Worm (Caenorhabditis elegans) whole organism, L4 larva: ENCODE data around the gene fut-6.
A peak's percentile ranks its signal among the peaks of the same experiment; 100 is the strongest.
"Not testable (repeated sequence)": the region's sequence is repeated elsewhere in the genome, so short reads cannot be mapped to it uniquely, and the experiment has no call there.

Source experiments
- F37D6.2 ChIP-seq: sonication (generic microtip); optimal IDR thresholded peaks from 2 replicates; lab custom pipeline; 2016; ENCODE audit warnings: mild to moderate bottlenecking, missing genetic modification characterization, missing compliant biosample characterization
- F49E8.2 ChIP-seq: sonication (generic microtip); optimal IDR thresholded peaks from 2 replicates; lab custom pipeline; 2016; ENCODE audit warnings: missing compliant biosample characterization, mild to moderate bottlenecking, missing genetic modification characterization, borderline replicate concordance
- T26A8.4 ChIP-seq: fragments of 200-800 bp; sonication (Bioruptor generic); IDR thresholded peaks from 2 replicates; pipeline ENCODE4 v1.3.6; 2022; ENCODE audit warnings: missing genetic modification characterization, missing compliant biosample characterization
- Y48G9A.11 ChIP-seq: fragments of 200-800 bp; sonication (Bioruptor generic); IDR thresholded peaks from 2 replicates; pipeline ENCODE4 v1.3.6; 2022; ENCODE audit warnings: missing genetic modification reagents, missing genetic modification characterization, missing compliant biosample characterization
- Y75B8A.6 ChIP-seq: fragments of 200-800 bp; sonication (Bioruptor generic); IDR thresholded peaks from 2 replicates; pipeline ENCODE4 v1.3.6; 2022; ENCODE audit warnings: missing genetic modification reagents, missing genetic modification characterization, missing compliant biosample characterization
- ZK337.2 ChIP-seq: fragments of 200-800 bp; sonication (Bioruptor generic); IDR thresholded peaks from 2 replicates; pipeline ENCODE4 v1.3.6; 2022; ENCODE audit warnings: missing genetic modification reagents, missing genetic modification characterization, missing compliant biosample characterization
- arid-1 ChIP-seq: fragments of 200-800 bp; sonication (Bioruptor generic); conservative IDR thresholded peaks from 2 replicates; pipeline ENCODE4 v1.3.6; 2022; ENCODE audit warnings: missing genetic modification reagents, missing genetic modification characterization, missing compliant biosample characterization
- ceh-20 ChIP-seq: fragments of 200-800 bp; sonication (Bioruptor generic); IDR thresholded peaks from 2 replicates; pipeline ENCODE4 v1.3.6; 2022; ENCODE audit warnings: missing genetic modification reagents, missing genetic modification characterization, missing compliant biosample characterization
- ceh-28 ChIP-seq: fragments of 150-350 bp; optimal IDR thresholded peaks from 2 replicates; lab custom pipeline; 2014; ENCODE audit warnings: missing biosample characterization, missing genetic modification reagents, missing genetic modification characterization
- ceh-44 ChIP-seq: fragments of 200-800 bp; sonication (Bioruptor generic); IDR thresholded peaks from 2 replicates; pipeline ENCODE4 v1.3.6; 2022; ENCODE audit warnings: missing genetic modification reagents, missing genetic modification characterization, missing compliant biosample characterization
- daf-16 ChIP-seq, 3 experiments: sonication (generic microtip); optimal IDR thresholded peaks; 2 replicates each; lab custom pipeline; 2016 to 2017; ENCODE audit warnings: missing genetic modification characterization in 3 of 3, missing genetic modification reagents in 3 of 3, mild to moderate bottlenecking in 2 of 3, missing compliant biosample characterization in 2 of 3, missing biosample characterization in 1 of 3, moderate library complexity in 1 of 3
- dmd-6 ChIP-seq: fragments of 200-800 bp; sonication (Bioruptor generic); IDR thresholded peaks from 2 replicates; pipeline ENCODE4 v1.3.6; 2022; ENCODE audit warnings: missing genetic modification reagents, missing genetic modification characterization, missing compliant biosample characterization
- dpl-1 ChIP-seq: fragments of 150-350 bp; optimal IDR thresholded peaks from 2 replicates; lab custom pipeline; 2014; ENCODE audit warnings: missing biosample characterization, missing genetic modification reagents, missing genetic modification characterization
- egl-43 ChIP-seq: fragments of 200-800 bp; sonication (Bioruptor generic); IDR thresholded peaks from 2 replicates; pipeline ENCODE4 v1.3.6; 2022; ENCODE audit warnings: missing genetic modification reagents, missing genetic modification characterization, missing compliant biosample characterization
- hlh-11 ChIP-seq: fragments of 200-800 bp; sonication (Bioruptor generic); optimal IDR thresholded peaks from 2 replicates; lab custom pipeline; 2018; ENCODE audit warnings: mild to moderate bottlenecking, missing genetic modification characterization, missing compliant biosample characterization
- hlh-30 ChIP-seq: sonication (generic microtip); optimal IDR thresholded peaks from 2 replicates; lab custom pipeline; 2017; ENCODE audit warnings: antibody characterized with exemption, mild to moderate bottlenecking, missing genetic modification characterization, missing compliant biosample characterization; ENCODE audit not compliant: insufficient read depth
- hmg-1.1 ChIP-seq: fragments of 200-800 bp; sonication (Bioruptor generic); IDR thresholded peaks from 2 replicates; pipeline ENCODE4 v1.3.6; 2022; ENCODE audit warnings: missing genetic modification reagents, missing genetic modification characterization, missing compliant biosample characterization
- lim-7 ChIP-seq: fragments of 200-800 bp; sonication (Bioruptor generic); IDR thresholded peaks from 2 replicates; pipeline ENCODE4 v1.3.6; 2022; ENCODE audit warnings: missing genetic modification characterization, missing compliant biosample characterization
- lin-1 ChIP-seq: fragments of 200-800 bp; sonication (Bioruptor generic); IDR thresholded peaks from 2 replicates; pipeline ENCODE4 v1.3.6; 2022; ENCODE audit warnings: missing genetic modification reagents, missing genetic modification characterization, missing compliant biosample characterization
- lin-13 ChIP-seq: fragments of 150-350 bp; optimal IDR thresholded peaks from 2 replicates; lab custom pipeline; 2014; ENCODE audit warnings: missing biosample characterization, missing genetic modification reagents, missing genetic modification characterization
- lin-15B ChIP-seq: fragments of 150-350 bp; sonication (generic microtip); optimal IDR thresholded peaks from 3 replicates; lab custom pipeline; 2014; ENCODE audit warnings: missing biosample characterization, missing genetic modification characterization
- lin-29 ChIP-seq: fragments of 200-800 bp; sonication (Bioruptor generic); IDR thresholded peaks from 2 replicates; pipeline ENCODE4 v1.3.6; 2022; ENCODE audit warnings: missing genetic modification reagents, missing genetic modification characterization, missing compliant biosample characterization
- lsy-2 ChIP-seq, 2 experiments: fragments of 150-350 bp in 1 of 2; sonication (generic microtip) in 1 of 2; optimal IDR thresholded peaks; 2 replicates each; lab custom pipeline; 2014 to 2017; ENCODE audit warnings: missing biosample characterization in 2 of 2, missing genetic modification characterization in 2 of 2
- madf-5 ChIP-seq, 2 experiments: fragments of 200-800 bp; sonication (Bioruptor generic); IDR thresholded peaks; 2 replicates each; pipeline ENCODE4 v1.3.6; 2022; ENCODE audit warnings: missing compliant biosample characterization in 2 of 2, missing genetic modification characterization in 2 of 2
- madf-9 ChIP-seq: fragments of 200-800 bp; sonication (Bioruptor generic); conservative IDR thresholded peaks from 2 replicates; pipeline ENCODE4 v1.3.6; 2022; ENCODE audit warnings: missing genetic modification reagents, missing genetic modification characterization, missing compliant biosample characterization
- mdl-1 ChIP-seq, 2 experiments: fragments of 150-350 bp in 1 of 2; sonication (generic microtip) in 1 of 2; optimal IDR thresholded peaks; 2 replicates each; lab custom pipeline; 2014 to 2017; ENCODE audit warnings: missing biosample characterization in 2 of 2, missing genetic modification characterization in 2 of 2
- mdt-29 ChIP-seq: fragments of 200-800 bp; sonication (Bioruptor generic); IDR thresholded peaks from 2 replicates; pipeline ENCODE4 v1.3.6; 2022; ENCODE audit warnings: missing genetic modification reagents, missing genetic modification characterization, missing compliant biosample characterization
- mep-1 ChIP-seq: fragments of 150-350 bp; sonication (generic microtip); optimal IDR thresholded peaks from 3 replicates; lab custom pipeline; 2014; ENCODE audit warnings: missing biosample characterization, missing genetic modification characterization
- mes-2 ChIP-seq: sonication (generic microtip); optimal IDR thresholded peaks from 2 replicates; lab custom pipeline; 2016; ENCODE audit warnings: missing genotype, mild to moderate bottlenecking, missing genetic modification characterization, missing compliant biosample characterization; ENCODE audit not compliant: poor library complexity, severe bottlenecking
- nhr-102 ChIP-seq: sonication (generic microtip); optimal IDR thresholded peaks from 2 replicates; lab custom pipeline; 2016; ENCODE audit warnings: mild to moderate bottlenecking, missing genetic modification characterization, moderate library complexity, missing compliant biosample characterization
- nhr-11 ChIP-seq: fragments of 150-350 bp; optimal IDR thresholded peaks from 2 replicates; lab custom pipeline; 2014; ENCODE audit warnings: missing biosample characterization, missing genetic modification characterization
- nhr-28 ChIP-seq: fragments of 150-350 bp; optimal IDR thresholded peaks from 2 replicates; lab custom pipeline; 2014; ENCODE audit warnings: missing biosample characterization, missing genetic modification characterization
- nhr-42 ChIP-seq: fragments of 200-800 bp; sonication (Bioruptor generic); IDR thresholded peaks from 2 replicates; pipeline ENCODE4 v1.3.6; 2022; ENCODE audit warnings: missing genetic modification characterization, missing compliant biosample characterization
- nhr-48 ChIP-seq: sonication (generic microtip); optimal IDR thresholded peaks from 2 replicates; lab custom pipeline; 2016; ENCODE audit warnings: mild to moderate bottlenecking, missing genetic modification characterization, missing compliant biosample characterization
- nhr-6 ChIP-seq: fragments of 150-350 bp; optimal IDR thresholded peaks from 2 replicates; lab custom pipeline; 2014; ENCODE audit warnings: missing biosample characterization, missing genetic modification characterization
- nhr-77 ChIP-seq: fragments of 150-350 bp; optimal IDR thresholded peaks from 2 replicates; lab custom pipeline; 2014; ENCODE audit warnings: missing biosample characterization, missing genetic modification characterization
- pha-4 ChIP-seq, 2 experiments: fragments of 150-350 bp in 1 of 2; fragments of 200-800 bp in 1 of 2; sonication (Bioruptor generic) in 1 of 2; IDR thresholded peaks in 1 of 2; optimal IDR thresholded peaks in 1 of 2; 2 replicates each; pipeline versions ENCODE4 v1.3.6 to Lab custom; 2014 to 2022; ENCODE audit warnings: missing genetic modification characterization in 2 of 2, missing genetic modification reagents in 2 of 2, missing biosample characterization in 1 of 2, missing compliant biosample characterization in 1 of 2
- php-3 ChIP-seq: fragments of 200-800 bp; sonication (Bioruptor generic); IDR thresholded peaks from 2 replicates; pipeline ENCODE4 v1.3.6; 2022; ENCODE audit warnings: missing genetic modification reagents, missing genetic modification characterization, missing compliant biosample characterization
- rbr-2 ChIP-seq: sonication (generic microtip); optimal IDR thresholded peaks from 2 replicates; lab custom pipeline; 2016; ENCODE audit warnings: missing genotype, missing genetic modification characterization, missing compliant biosample characterization
- saeg-2 ChIP-seq: fragments of 200-800 bp; sonication (Bioruptor generic); IDR thresholded peaks from 2 replicates; pipeline ENCODE4 v1.3.6; 2022; ENCODE audit warnings: missing genetic modification reagents, missing genetic modification characterization, missing compliant biosample characterization
- set-16 ChIP-seq: fragments of 200-800 bp; sonication (Bioruptor generic); IDR thresholded peaks from 2 replicates; pipeline ENCODE4 v1.3.6; 2022; ENCODE audit warnings: missing genetic modification reagents, missing genetic modification characterization, missing compliant biosample characterization
- snpc-1.2 ChIP-seq: fragments of 200-800 bp; sonication (Bioruptor generic); IDR thresholded peaks from 2 replicates; pipeline ENCODE4 v1.3.6; 2022; ENCODE audit warnings: missing genetic modification reagents, missing genetic modification characterization, missing compliant biosample characterization
- spr-1 ChIP-seq: sonication (generic microtip); optimal IDR thresholded peaks from 2 replicates; lab custom pipeline; 2016; ENCODE audit warnings: mild to moderate bottlenecking, missing genetic modification characterization, missing compliant biosample characterization
- tra-1 ChIP-seq: fragments of 200-800 bp; sonication (Bioruptor generic); IDR thresholded peaks from 2 replicates; pipeline ENCODE4 v1.3.6; 2022; ENCODE audit warnings: missing genetic modification reagents, missing genetic modification characterization, missing compliant biosample characterization
- unc-130 ChIP-seq: sonication (generic microtip); optimal IDR thresholded peaks from 2 replicates; lab custom pipeline; 2016; ENCODE audit warnings: missing genetic modification reagents, missing genetic modification characterization, missing compliant biosample characterization
- vab-7 ChIP-seq: fragments of 200-800 bp; sonication (Bioruptor generic); IDR thresholded peaks from 2 replicates; pipeline ENCODE4 v1.3.6; 2022; ENCODE audit warnings: missing genetic modification reagents, missing genetic modification characterization, missing compliant biosample characterization
- zfp-3 ChIP-seq: fragments of 200-800 bp; sonication (Bioruptor generic); conservative IDR thresholded peaks from 2 replicates; pipeline ENCODE4 v1.3.6; 2022; ENCODE audit warnings: missing genetic modification reagents, missing genetic modification characterization, missing compliant biosample characterization

The fut-6 gene

ce11 chrII:4701482-4702119, 45.9 kb upstream of the fut-6 start, which contains the start of gene unc-85:
unc-85 (plus strand) TSS chrII:4702069.
- TF ChIP-seq tra-1 (GFP tag; lab: Robert Waterston, UW), result peak; percentile 91
- TF ChIP-seq ceh-44 (GFP tag; lab: Robert Waterston, UW), result peak; percentile 90
- peak; percentile 90 for TF ChIP-seq ceh-20 (GFP tag; lab: Robert Waterston, UW)
- TF ChIP-seq php-3, result peak; percentile 23; the same call in 1 of the 2 replicates
- TF ChIP-seq unc-130 (GFP tag; lab: Kevin White, UChicago), result peak; percentile 80
- peak; percentile 23 for TF ChIP-seq nhr-77 (tag; lab: Kevin White, UChicago)
- TF ChIP-seq ceh-28 (tag; lab: Kevin White, UChicago), result peak; percentile 2
- peak; percentile 78 for TF ChIP-seq rbr-2 (tag; lab: Kevin White, UChicago)
- peak; percentile 87 for TF ChIP-seq mes-2 (tag; lab: Kevin White, UChicago)
- peak; percentile 88 for TF ChIP-seq nhr-42 (GFP tag; lab: Robert Waterston, UW)
- peak; percentile 90 for TF ChIP-seq pha-4 (GFP tag; IDR thresholded peaks at IDR 0.05; lab: Robert Waterston, UW)
- not testable (repeated sequence) for TF ChIP-seq pha-4 (tag; optimal IDR thresholded peaks at IDR 0.05; lab: Kevin White, UChicago)
- peak; percentile 88 for TF ChIP-seq lin-1
- TF ChIP-seq mdt-29 (GFP tag; lab: Robert Waterston, UW), result peak; percentile 57; the same call in 1 of the 2 replicates
- TF ChIP-seq F37D6.2 (tag; lab: Kevin White, UChicago), result peak; percentile 49
- peak; percentile 93 for TF ChIP-seq hmg-1.1 (GFP tag; lab: Robert Waterston, UW)
- peak; percentile 89 for TF ChIP-seq Y75B8A.6
- peak; percentile 79 for TF ChIP-seq madf-9 (GFP tag; lab: Robert Waterston, UW)
- peak; percentile 22 for TF ChIP-seq nhr-48
- TF ChIP-seq hlh-11 (tag; lab: Kevin White, UChicago), result peak; percentile 72
- TF ChIP-seq saeg-2 (GFP tag; lab: Robert Waterston, UW), result peak; percentile 74; the same call in 1 of the 2 replicates
- peak; percentile 81 for TF ChIP-seq nhr-102 (tag; lab: Kevin White, UChicago)
- TF ChIP-seq set-16 (GFP tag; lab: Robert Waterston, UW), result peak; percentile 79
- peak; percentile 89 for TF ChIP-seq snpc-1.2
- TF ChIP-seq T26A8.4, result peak; percentile 92
- TF ChIP-seq daf-16 (GFP tag; optimal IDR thresholded peaks at IDR 0.05; lab: Kevin White, UChicago), result peak in 1 of 2 experiments; percentile 41
- TF ChIP-seq daf-16 (tag; optimal IDR thresholded peaks at IDR 0.05; lab: Kevin White, UChicago), result peak; percentile 32
- TF ChIP-seq zfp-3 (GFP tag; lab: Robert Waterston, UW), result peak; percentile 85
- TF ChIP-seq nhr-11 (tag; lab: Kevin White, UChicago), result peak; percentile 43
- TF ChIP-seq lim-7 (GFP tag; lab: Robert Waterston, UW), result peak; percentile 62; the same call in 1 of the 2 replicates
- peak; percentile 59 for TF ChIP-seq dpl-1 (GFP tag; lab: Kevin White, UChicago)
- TF ChIP-seq mdl-1 (tag; optimal IDR thresholded peaks at IDR 0.05; lab: Kevin White, UChicago), result peak in 1 of 2 experiments; percentile 16
- TF ChIP-seq dmd-6 (GFP tag; lab: Robert Waterston, UW), result peak; percentile 83
- peak; percentile 70 for TF ChIP-seq spr-1
- TF ChIP-seq lin-29 (GFP tag; lab: Robert Waterston, UW), result peak; percentile 65; the same call in 1 of the 2 replicates
- peak; percentile 44 for TF ChIP-seq hlh-30 (tag; lab: Kevin White, UChicago)
- peak; percentile 82 for TF ChIP-seq mep-1 (tag; lab: Kevin White, UChicago)
- TF ChIP-seq ZK337.2 (GFP tag; lab: Robert Waterston, UW), result peak; percentile 55; the same call in 1 of the 2 replicates
- TF ChIP-seq arid-1 (GFP tag; lab: Robert Waterston, UW), result peak; percentile 87
- TF ChIP-seq egl-43 (GFP tag; lab: Robert Waterston, UW), result peak; percentile 82
- peak; percentile 94 for TF ChIP-seq vab-7 (GFP tag; lab: Robert Waterston, UW)
- TF ChIP-seq nhr-6 (tag; lab: Kevin White, UChicago), result peak; percentile 33
- peak; percentile 15 for TF ChIP-seq nhr-28 (tag; lab: Kevin White, UChicago)
- peak; percentile 53 to 61; a peak in 1 of 4 replicates for TF ChIP-seq madf-5 (GFP tag; IDR thresholded peaks at IDR 0.05; lab: Robert Waterston, UW)
- TF ChIP-seq lsy-2 (tag; optimal IDR thresholded peaks at IDR 0.05; lab: Kevin White, UChicago), result peak; percentile 71 to 83
- TF ChIP-seq lin-15B (tag; lab: Kevin White, UChicago), result peak; percentile 67
- peak; percentile 24 for TF ChIP-seq lin-13 (GFP tag; lab: Kevin White, UChicago)
- peak; percentile 60 for TF ChIP-seq F49E8.2 (tag; lab: Kevin White, UChicago)
- TF ChIP-seq Y48G9A.11 (GFP tag; lab: Robert Waterston, UW), result peak; percentile 92
